Fruit fly (Drosophila melanogaster) whole organism, adult: ENCODE measurements around the gene Dlg5.

Experiments used
- CG11617 ChIP-seq: fragments of 200-800 bp; sonication (Bioruptor generic); optimal IDR thresholded peaks from 2 replicates; lab custom pipeline; 2017; ENCODE audit warnings: mild to moderate bottlenecking, missing biosample characterization, missing genetic modification reagents, missing genetic modification characterization
- CG14711 ChIP-seq: fragments of 200-800 bp; sonication (Bioruptor generic); optimal IDR thresholded peaks from 2 replicates; lab custom pipeline; 2018; ENCODE audit warnings: missing biosample characterization, mild to moderate bottlenecking, missing genetic modification characterization, moderate library complexity
- CG1620 ChIP-seq: fragments of 200-800 bp; sonication (Bioruptor generic); optimal IDR thresholded peaks from 2 replicates; lab custom pipeline; 2016; ENCODE audit warnings: missing biosample characterization, missing genetic modification characterization
- CG33017 ChIP-seq: fragments of 200-800 bp; sonication (Bioruptor generic); optimal IDR thresholded peaks from 2 replicates; lab custom pipeline; 2018; ENCODE audit warnings: missing biosample characterization, mild to moderate bottlenecking, missing genetic modification characterization, moderate library complexity
- CG7101 ChIP-seq: fragments of 200-800 bp; sonication (Bioruptor generic); optimal IDR thresholded peaks from 2 replicates; lab custom pipeline; 2018; ENCODE audit warnings: missing biosample characterization, mild to moderate bottlenecking, missing genetic modification characterization, moderate library complexity
- Crg-1 ChIP-seq: fragments of 200-800 bp; sonication (Bioruptor generic); optimal IDR thresholded peaks from 2 replicates; lab custom pipeline; 2016; ENCODE audit warnings: missing biosample characterization, missing genetic modification characterization
- bab1 ChIP-seq: fragments of 200-800 bp; sonication (Bioruptor generic); optimal IDR thresholded peaks from 3 replicates; lab custom pipeline; 2019; ENCODE audit warnings: missing biosample characterization, mild to moderate bottlenecking, missing genetic modification characterization, moderate library complexity
- cnc ChIP-seq, 2 experiments: fragments of >200 bp; optimal IDR thresholded peaks; 2 replicates each; lab custom pipeline; 2017
- kay ChIP-seq: fragments of 200-800 bp; sonication (Bioruptor generic); peaks from one replicate; lab custom pipeline; 2016; ENCODE audit warnings: missing biosample characterization, missing genetic modification characterization, borderline replicate concordance
- ovo ChIP-seq: fragments of 200-800 bp; sonication (Bioruptor generic); optimal IDR thresholded peaks from 2 replicates; lab custom pipeline; 2016; ENCODE audit warnings: missing biosample characterization, missing genetic modification characterization
- pad ChIP-seq: fragments of 200-800 bp; sonication (Bioruptor generic); optimal IDR thresholded peaks from 3 replicates; lab custom pipeline; 2017; ENCODE audit warnings: missing biosample characterization, missing genetic modification characterization, mild to moderate bottlenecking, moderate library complexity, missing genetic modification reagents
- tj ChIP-seq: fragments of 200-800 bp; sonication (Bioruptor generic); optimal IDR thresholded peaks from 3 replicates; lab custom pipeline; 2017; ENCODE audit warnings: missing biosample characterization, mild to moderate bottlenecking, missing genetic modification characterization, moderate library complexity

DNA sequence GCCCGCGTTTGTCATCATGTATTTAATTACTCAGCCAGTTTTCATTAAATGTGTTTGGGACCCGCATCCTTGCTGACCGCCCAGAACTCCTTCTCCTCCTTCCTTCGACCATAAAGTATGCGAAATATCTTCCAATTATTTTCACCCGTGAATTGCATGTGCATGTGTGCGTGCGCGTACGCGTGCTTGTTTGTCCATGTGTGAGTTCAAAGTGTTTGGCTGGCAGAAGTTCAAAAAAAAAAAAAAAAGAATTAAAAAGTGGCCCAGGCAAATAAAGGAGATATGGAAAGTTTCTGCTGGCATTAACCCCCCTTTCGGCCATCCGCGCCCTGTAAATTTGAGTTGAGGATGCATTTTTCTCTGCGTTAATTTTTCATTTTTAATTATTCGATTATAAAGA lies 36.9 kb upstream of the Dlg5 start:
- TF ChIP-seq cnc (optimal IDR thresholded peaks at IDR 0.05; lab: Kevin White, UChicago) (no peak), CG33017 (tag; lab: Kevin White, UChicago) (no peak), CG7101 (no peak), CG11617 (GFP tag; lab: Kevin White, UChicago) (no peak), CG1620 (GFP tag; lab: Kevin White, UChicago) (no peak), pad (no peak), bab1 (GFP tag; lab: Kevin White, UChicago) (no peak), CG14711 (tag; lab: Kevin White, UChicago) (no peak), kay (GFP tag; lab: Kevin White, UChicago) (no peak), Crg-1 (GFP tag; lab: Kevin White, UChicago) (no peak), tj (GFP tag; lab: Kevin White, UChicago) (no peak), ovo (no peak)
